Fruit fly (Drosophila melanogaster): ENCODE measurements around the gene AttD.

Gene AttD

dm6 chr3R:17617976-17618308, 7.1 kb upstream of the AttD start:
- no peak for TF ChIP-seq insv (optimal IDR thresholded peaks at IDR 0.05)
- no peak for TF ChIP-seq h (optimal IDR thresholded peaks at IDR 0.05)
- TF ChIP-seq ttk (optimal IDR thresholded peaks at IDR 0.05) = no peak
- no peak for TF ChIP-seq Sin3A (optimal IDR thresholded peaks at IDR 0.05)
- TF ChIP-seq psq (optimal IDR thresholded peaks at IDR 0.05) = no peak
- TF ChIP-seq Myc (optimal IDR thresholded peaks at IDR 0.05) = no peak

- TF ChIP-seq ttk (optimal IDR thresholded peaks at IDR 0.05) = no peak
- no peak for TF ChIP-seq Sin3A (optimal IDR thresholded peaks at IDR 0.05)
- no peak for TF ChIP-seq psq (optimal IDR thresholded peaks at IDR 0.05)
- no peak for TF ChIP-seq Myc (optimal IDR thresholded peaks at IDR 0.05)
- TF ChIP-seq insv (optimal IDR thresholded peaks at IDR 0.05) = no peak
- TF ChIP-seq h (optimal IDR thresholded peaks at IDR 0.05) = no peak
Observed at dm6 chr3R:17618699-17619150, 6.3 kb upstream of the AttD start, which contains the start of the genes CG14324 and CG14326. Gene CG14324, minus strand, starts transcription at chr3R:17618799. Gene CG14326, plus strand, starts transcription at chr3R:17619100.

DNA sequence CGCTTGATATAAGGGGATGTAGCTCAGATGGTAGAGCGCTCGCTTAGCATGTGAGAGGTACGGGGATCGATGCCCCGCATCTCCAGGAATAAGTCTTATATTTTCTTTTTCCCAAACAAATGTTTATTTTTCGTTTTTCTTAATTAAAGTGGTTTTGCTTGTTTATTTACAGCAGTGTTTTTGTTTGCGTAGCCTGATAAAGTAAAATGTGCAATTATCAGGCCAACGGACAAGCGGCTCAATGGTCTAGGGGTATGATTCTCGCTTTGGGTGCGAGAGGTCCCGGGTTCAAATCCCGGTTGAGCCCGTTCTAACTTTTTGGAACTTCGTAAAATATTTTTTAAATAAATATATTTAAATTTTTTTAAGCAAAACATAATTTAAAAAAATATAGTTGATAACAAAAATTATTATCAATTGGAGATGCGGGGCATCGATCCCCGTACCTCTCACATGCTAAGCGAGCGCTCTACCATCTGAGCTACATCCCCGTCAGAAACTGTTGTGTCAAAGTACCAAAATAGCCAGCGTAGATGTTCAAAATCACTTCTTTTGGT, 5.3 kb upstream of the AttD start:
- TF ChIP-seq ttk (optimal IDR thresholded peaks at IDR 0.05) (no peak), h (optimal IDR thresholded peaks at IDR 0.05) (no peak), Myc (optimal IDR thresholded peaks at IDR 0.05) (no peak), psq (optimal IDR thresholded peaks at IDR 0.05) (no peak), Sin3A (optimal IDR thresholded peaks at IDR 0.05) (no peak), insv (optimal IDR thresholded peaks at IDR 0.05) (no peak)

DNA sequence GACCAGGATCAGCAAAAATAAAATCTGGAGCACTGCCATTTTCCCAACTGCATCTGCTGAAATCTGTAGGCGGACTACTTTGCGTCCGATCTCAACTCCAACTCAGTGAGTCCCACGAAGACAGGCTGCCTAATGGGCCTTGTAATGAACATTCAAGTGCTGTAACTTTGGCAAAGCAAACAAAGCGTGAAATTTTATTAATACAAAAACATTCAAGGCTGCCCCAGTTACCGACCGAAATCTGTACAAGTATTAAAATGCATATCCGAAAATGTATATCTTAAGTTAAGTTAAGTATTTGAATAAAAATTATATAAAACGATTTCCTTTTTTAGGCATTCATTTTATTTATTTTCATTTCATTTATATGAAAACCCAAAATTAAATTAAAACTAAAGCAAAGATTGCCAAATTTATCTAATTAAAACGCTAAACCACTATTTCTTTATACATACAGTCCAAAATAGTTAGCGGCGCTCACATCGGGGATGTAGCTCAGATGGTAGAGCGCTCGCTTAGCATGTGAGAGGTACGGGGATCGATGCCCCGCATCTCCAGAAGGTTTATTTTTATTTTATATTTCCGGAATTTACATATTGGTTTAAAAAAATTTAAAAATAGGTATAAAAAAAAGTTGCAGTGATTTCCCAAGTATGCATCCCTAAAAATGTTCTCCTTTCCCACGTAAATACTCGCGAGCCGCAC, 2.9 kb upstream of the AttD start, which contains the start of gene CG14323:
Gene CG14323, minus strand, starts transcription at position 51 of the 705 bp plus-strand sequence.
- TF ChIP-seq Sin3A (optimal IDR thresholded peaks at IDR 0.05) = no peak
- no peak for TF ChIP-seq ttk (optimal IDR thresholded peaks at IDR 0.05)
- TF ChIP-seq psq (optimal IDR thresholded peaks at IDR 0.05) = no peak
- no peak for TF ChIP-seq h (optimal IDR thresholded peaks at IDR 0.05)
- no peak for TF ChIP-seq insv (optimal IDR thresholded peaks at IDR 0.05)
- TF ChIP-seq Myc (optimal IDR thresholded peaks at IDR 0.05) = no peak

DNA sequence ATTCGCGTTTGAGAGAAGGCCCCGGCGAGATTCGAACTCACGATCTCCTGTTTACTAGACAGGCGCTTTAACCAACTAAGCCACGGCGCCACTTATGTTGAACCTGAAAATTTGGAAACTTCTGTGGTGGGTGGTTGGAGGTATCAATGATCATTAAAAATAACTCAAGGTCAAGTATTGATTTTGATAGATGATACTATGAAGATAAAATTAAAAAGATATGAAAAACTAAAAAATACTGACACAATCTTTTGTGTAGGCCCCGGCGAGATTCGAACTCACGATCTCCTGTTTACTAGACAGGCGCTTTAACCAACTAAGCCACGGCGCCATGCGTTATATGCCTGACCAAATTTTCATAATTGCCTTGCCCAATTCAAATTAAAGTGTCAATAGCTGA, 519 bp upstream of the AttD start:
- TF ChIP-seq Myc (optimal IDR thresholded peaks at IDR 0.05) (no peak), insv (optimal IDR thresholded peaks at IDR 0.05) (no peak)

DNA sequence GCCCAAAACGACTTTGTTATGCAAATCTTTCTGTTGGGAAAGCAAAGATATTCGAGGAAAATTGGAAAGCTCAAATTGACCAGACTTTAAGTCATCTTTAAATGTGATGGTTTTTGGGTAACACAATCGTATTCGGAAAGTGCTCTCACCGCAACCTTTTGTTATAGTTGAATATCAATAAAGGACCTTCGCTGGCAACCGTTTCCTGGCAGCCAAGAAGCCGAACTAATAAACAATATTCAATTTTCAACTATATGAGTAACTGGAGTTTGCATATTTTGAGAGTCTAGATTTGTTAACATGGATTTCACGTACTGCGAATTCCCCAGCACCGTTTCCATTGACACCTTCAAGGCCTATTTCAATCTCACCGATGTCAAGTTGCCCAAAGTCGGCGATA, 1.8 kb downstream of the AttD start, which contains the start of gene CG14325:
Gene CG14325, plus strand, starts transcription at position 301 of the 400 bp plus-strand sequence.
- TF ChIP-seq insv (optimal IDR thresholded peaks at IDR 0.05) = no peak
- TF ChIP-seq h (optimal IDR thresholded peaks at IDR 0.05) = no peak
- no peak for TF ChIP-seq ttk (optimal IDR thresholded peaks at IDR 0.05)
- TF ChIP-seq Sin3A (optimal IDR thresholded peaks at IDR 0.05) = no peak
- TF ChIP-seq psq (optimal IDR thresholded peaks at IDR 0.05) = no peak
- no peak for TF ChIP-seq Myc (optimal IDR thresholded peaks at IDR 0.05)

DNA sequence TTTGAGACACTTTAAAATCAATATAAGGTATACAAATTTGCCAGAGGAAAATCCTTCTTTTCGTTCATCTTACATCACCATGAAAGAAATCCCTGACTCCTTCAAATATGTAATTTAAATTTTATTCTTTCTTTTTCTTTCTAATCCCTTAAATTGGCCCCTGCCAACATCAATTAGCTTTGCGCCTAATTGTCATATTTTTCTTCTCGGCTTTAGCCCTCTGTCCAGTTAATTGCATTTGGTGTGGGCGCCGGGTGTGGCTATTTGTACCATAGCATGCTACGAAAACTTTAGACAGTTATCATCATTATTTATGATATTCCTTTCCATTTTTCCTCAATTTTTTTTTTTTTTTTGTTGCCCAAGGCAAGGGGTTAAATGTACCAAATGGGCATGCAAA, 5.3 kb downstream of the AttD start, which contains the start of gene CG43175:
Gene CG43175, plus strand, starts transcription at position 301 of the 400 bp plus-strand sequence.
- no peak for TF ChIP-seq insv (optimal IDR thresholded peaks at IDR 0.05)
- TF ChIP-seq Sin3A (optimal IDR thresholded peaks at IDR 0.05) = no peak
- TF ChIP-seq ttk (optimal IDR thresholded peaks at IDR 0.05) = no peak
- TF ChIP-seq Myc (optimal IDR thresholded peaks at IDR 0.05) = no peak
- TF ChIP-seq psq (optimal IDR thresholded peaks at IDR 0.05) = no peak

DNA sequence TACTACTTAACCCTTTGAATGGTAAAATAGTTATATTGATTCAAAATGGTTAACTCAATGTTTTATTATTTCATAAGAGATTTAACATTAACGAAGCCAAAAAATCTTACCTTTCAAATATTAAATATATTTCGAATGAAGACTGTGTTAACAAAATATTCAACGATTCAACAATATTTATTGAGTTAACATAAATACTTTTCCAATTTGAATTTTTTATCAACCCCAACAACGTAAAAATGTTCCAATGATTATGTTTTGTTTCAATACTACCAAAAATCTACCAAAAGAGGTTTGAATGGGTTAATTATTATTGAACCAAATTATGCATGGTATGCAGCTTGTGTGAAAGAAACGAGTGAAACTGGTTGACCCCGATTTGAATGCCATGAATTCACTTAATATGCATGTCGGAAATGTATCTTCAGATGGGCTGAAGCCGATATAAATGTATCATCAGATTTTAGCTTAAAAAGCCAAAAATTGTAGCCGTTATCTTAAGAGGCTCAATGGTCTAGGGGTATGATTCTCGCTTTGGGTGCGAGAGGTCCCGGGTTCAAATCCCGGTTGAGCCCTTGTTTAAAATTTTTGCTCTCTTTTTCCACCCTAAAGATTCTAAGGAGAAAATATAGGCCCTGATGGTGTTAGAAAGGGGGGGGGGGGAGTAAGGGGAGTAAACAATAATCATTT, 6.3 kb downstream of the AttD start:
- no peak for TF ChIP-seq Myc (optimal IDR thresholded peaks at IDR 0.05)
- no peak for TF ChIP-seq ttk (optimal IDR thresholded peaks at IDR 0.05)
- no peak for TF ChIP-seq insv (optimal IDR thresholded peaks at IDR 0.05)
- no peak for TF ChIP-seq Sin3A (optimal IDR thresholded peaks at IDR 0.05)

DNA sequence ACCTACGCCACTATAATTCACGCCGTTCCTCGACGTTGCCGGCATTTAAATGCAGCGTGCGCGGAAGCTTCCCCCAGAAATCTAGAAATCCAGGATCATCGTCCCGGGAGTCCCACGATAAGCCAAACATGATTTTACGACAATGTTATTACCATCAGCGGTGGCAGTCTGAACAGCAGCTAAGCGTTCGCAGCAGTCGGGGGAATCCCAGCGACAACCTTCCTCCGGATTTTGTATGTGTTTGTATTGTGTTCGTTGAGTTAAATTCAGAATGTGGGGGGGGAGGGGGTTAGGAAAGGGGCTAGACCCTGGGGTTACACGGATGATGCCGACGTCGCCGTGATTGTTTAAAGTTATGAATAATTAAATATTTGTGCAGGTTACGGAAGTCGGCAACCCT, 19.0 kb downstream of the AttD start:
- no peak for TF ChIP-seq Sin3A (optimal IDR thresholded peaks at IDR 0.05)
- TF ChIP-seq insv (optimal IDR thresholded peaks at IDR 0.05) = no peak
- TF ChIP-seq h (optimal IDR thresholded peaks at IDR 0.05) = no peak
- TF ChIP-seq ttk (optimal IDR thresholded peaks at IDR 0.05) = no peak
- TF ChIP-seq psq (optimal IDR thresholded peaks at IDR 0.05) = no peak

- TF ChIP-seq insv (optimal IDR thresholded peaks at IDR 0.05) = no peak
- no peak for TF ChIP-seq h (optimal IDR thresholded peaks at IDR 0.05)
- TF ChIP-seq Myc (optimal IDR thresholded peaks at IDR 0.05) = no peak
- TF ChIP-seq ttk (optimal IDR thresholded peaks at IDR 0.05) = no peak
- TF ChIP-seq Sin3A (optimal IDR thresholded peaks at IDR 0.05) = no peak
- no peak for TF ChIP-seq psq (optimal IDR thresholded peaks at IDR 0.05)
Observed at dm6 chr3R:17645239-17645638, 20.2 kb downstream of the AttD start.

DNA sequence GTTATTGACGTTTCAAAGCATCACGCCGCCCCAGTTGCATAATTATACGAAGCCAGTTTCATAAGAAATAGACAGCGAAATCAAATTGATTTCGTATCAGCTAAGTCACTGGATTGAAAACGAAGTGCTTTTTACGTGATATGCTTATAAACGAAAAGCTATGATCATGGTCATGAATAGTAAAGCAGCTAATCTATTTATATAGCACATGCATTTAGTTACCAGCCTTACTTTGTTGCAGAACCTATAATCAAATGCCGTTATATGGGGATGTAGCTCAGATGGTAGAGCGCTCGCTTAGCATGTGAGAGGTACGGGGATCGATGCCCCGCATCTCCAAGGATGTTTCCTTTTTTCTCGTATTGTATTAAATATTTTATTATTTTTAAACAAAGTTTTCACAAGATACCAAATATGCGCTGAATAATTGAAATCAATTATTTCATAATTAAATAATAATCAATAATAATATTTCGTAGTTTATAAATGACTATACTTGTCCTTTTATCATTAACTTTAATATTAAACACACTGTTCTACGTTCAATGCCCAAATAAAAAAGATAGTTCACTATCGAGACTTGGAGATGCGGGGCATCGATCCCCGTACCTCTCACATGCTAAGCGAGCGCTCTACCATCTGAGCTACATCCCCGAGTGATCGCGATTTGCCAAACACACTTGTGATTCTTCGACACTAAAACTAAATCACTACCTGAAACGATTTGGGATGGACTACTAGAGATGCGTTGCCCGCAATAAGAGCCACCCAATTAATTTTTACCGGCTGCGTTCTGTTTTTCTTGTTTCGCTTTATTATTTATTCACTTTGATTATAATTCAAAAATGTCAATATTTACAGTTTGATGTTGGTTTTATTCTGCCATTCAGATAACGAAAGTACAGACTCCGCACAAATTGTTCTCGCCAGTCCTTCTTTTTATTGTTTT, 21.3 kb downstream of the AttD start:
- TF ChIP-seq psq (optimal IDR thresholded peaks at IDR 0.05) (no peak), h (optimal IDR thresholded peaks at IDR 0.05) (no peak), Myc (optimal IDR thresholded peaks at IDR 0.05) (no peak), ttk (optimal IDR thresholded peaks at IDR 0.05) (no peak), insv (optimal IDR thresholded peaks at IDR 0.05) (no peak), Sin3A (optimal IDR thresholded peaks at IDR 0.05) (no peak)

Data from Kc167 (cell line).